Worm (Caenorhabditis elegans): ENCODE data around the gene gmps-1.

gmps-1 gene

ce11 chrII:10902104-10902503 is 33.6 kb upstream of the gmps-1 start, which contains the start of gene gly-1:
Gene gly-1 (minus strand): TSS chrII:10902204.
- TF ChIP-seq T26A5.8 (tag; optimal IDR thresholded peaks at IDR 0.05) = no peak
- no peak for TF ChIP-seq lsy-27 (tag; optimal IDR thresholded peaks at IDR 0.05; ENCODE audit: borderline replicate concordance, insufficient read depth)
- no peak for TF ChIP-seq nhr-179 (tag; optimal IDR thresholded peaks at IDR 0.05)
- TF ChIP-seq dpl-1 (GFP tag; optimal IDR thresholded peaks at IDR 0.05) = no peak
- no peak for TF ChIP-seq C17E4.6 (GFP tag; IDR thresholded peaks at IDR 0.05)
- no peak for TF ChIP-seq attf-3 (GFP tag; conservative IDR thresholded peaks at IDR 0.05)
- TF ChIP-seq sea-2 (GFP tag; IDR thresholded peaks at IDR 0.05) = no peak
- TF ChIP-seq K11D2.4 (GFP tag; IDR thresholded peaks at IDR 0.05) = no peak
- TF ChIP-seq lin-54 (GFP tag; optimal IDR thresholded peaks at IDR 0.05) = no peak
- TF ChIP-seq rpc-1 (optimal IDR thresholded peaks at IDR 0.05) = no peak
- TF ChIP-seq rpc-1 (tag; optimal IDR thresholded peaks at IDR 0.05) = no peak
- TF ChIP-seq gei-17 (GFP tag; optimal IDR thresholded peaks at IDR 0.05) = no peak
- no peak for TF ChIP-seq bed-1 (GFP tag; IDR thresholded peaks at IDR 0.05)
- TF ChIP-seq ccch-3 (GFP tag; optimal IDR thresholded peaks at IDR 0.05) = no peak
- no peak for TF ChIP-seq hlh-12 (tag; optimal IDR thresholded peaks at IDR 0.05)
- TF ChIP-seq somi-1 (GFP tag; optimal IDR thresholded peaks at IDR 0.05) = no peak
- TF ChIP-seq madf-6 (GFP tag; IDR thresholded peaks at IDR 0.05) = no peak
- TF ChIP-seq Y53G8AR.9 (GFP tag; conservative IDR thresholded peaks at IDR 0.05) = no peak

DNA sequence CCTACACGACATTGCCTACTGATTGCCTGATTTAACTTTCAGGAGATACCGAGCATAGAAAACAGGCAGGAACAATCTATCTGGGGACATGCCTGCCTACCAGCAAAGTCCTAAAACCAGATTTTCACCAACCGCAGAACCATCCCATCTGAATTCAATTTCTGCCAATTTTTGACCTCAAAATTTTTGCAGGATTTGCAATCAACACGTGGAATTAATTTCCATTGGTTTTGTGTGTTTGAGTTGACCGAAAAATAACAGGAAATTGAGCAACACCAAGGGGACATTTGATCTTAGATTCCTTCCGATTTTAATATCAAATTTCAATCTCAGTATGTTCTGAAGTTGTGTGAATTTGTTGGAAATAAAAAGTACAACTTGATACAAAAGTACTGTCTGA is 30.5 kb upstream of the gmps-1 start:
- TF ChIP-seq cebp-2 (GFP tag; IDR thresholded peaks at IDR 0.05) = no peak
- no peak for TF ChIP-seq sea-2 (GFP tag; IDR thresholded peaks at IDR 0.05)
- TF ChIP-seq rpc-1 (optimal IDR thresholded peaks at IDR 0.05) = no peak
- no peak for TF ChIP-seq rpc-1 (tag; optimal IDR thresholded peaks at IDR 0.05)
- TF ChIP-seq Y67H2A.10 (GFP tag; conservative IDR thresholded peaks at IDR 0.05) = no peak
- no peak for TF ChIP-seq pbrm-1 (GFP tag; IDR thresholded peaks at IDR 0.05)
- TF ChIP-seq ceh-40 (GFP tag; IDR thresholded peaks at IDR 0.05) = no peak
- no peak for TF ChIP-seq snpc-4 (GFP tag; optimal IDR thresholded peaks at IDR 0.05)
- TF ChIP-seq snpc-4 (tag; optimal IDR thresholded peaks at IDR 0.05) = no peak
- no peak for TF ChIP-seq Y53F4B.3 (GFP tag; IDR thresholded peaks at IDR 0.05)

- TF ChIP-seq F52B5.7 (tag; optimal IDR thresholded peaks at IDR 0.05) (no peak), die-1 (tag; optimal IDR thresholded peaks at IDR 0.05) (no peak), ekl-4 (GFP tag; IDR thresholded peaks at IDR 0.05) (no peak), F39B2.1 (GFP tag; IDR thresholded peaks at IDR 0.05) (no peak), ztf-18 (tag; optimal IDR thresholded peaks at IDR 0.05) (no peak), egl-44 (GFP tag; IDR thresholded peaks at IDR 0.05) (no peak), let-526 (GFP tag; IDR thresholded peaks at IDR 0.05) (no peak), B0336.3 (GFP tag; IDR thresholded peaks at IDR 0.05) (no peak), akir-1 (GFP tag; optimal IDR thresholded peaks at IDR 0.05) (no peak), ceh-79 (tag; optimal IDR thresholded peaks at IDR 0.05) (no peak)
Observed at ce11 chrII:10895959-10896358, 27.4 kb upstream of the gmps-1 start.

- TF ChIP-seq tbx-9 (tag; optimal IDR thresholded peaks at IDR 0.05; ENCODE audit: borderline replicate concordance) (no peak), let-526 (GFP tag; IDR thresholded peaks at IDR 0.05) (no peak), lin-54 (GFP tag; optimal IDR thresholded peaks at IDR 0.05) (no peak), C06A6.2 (GFP tag; conservative IDR thresholded peaks at IDR 0.05) (no peak), snpc-3.4 (tag; optimal IDR thresholded peaks at IDR 0.05) (no peak), Y79H2A.3 (GFP tag; conservative IDR thresholded peaks at IDR 0.05) (no peak), ccch-3 (GFP tag; optimal IDR thresholded peaks at IDR 0.05) (no peak), lsy-27 (tag; optimal IDR thresholded peaks at IDR 0.05; ENCODE audit: borderline replicate concordance, insufficient read depth) (no peak), efl-1 (GFP tag; optimal IDR thresholded peaks at IDR 0.05) (no peak), tbp1 (GFP tag; optimal IDR thresholded peaks at IDR 0.05) (no peak), die-1 (tag; optimal IDR thresholded peaks at IDR 0.05) (no peak), F57C9.4 (tag; optimal IDR thresholded peaks at IDR 0.05) (no peak), aptf-2 (GFP tag; conservative IDR thresholded peaks at IDR 0.05) (no peak)
Observed at ce11 chrII:10894996-10895395, 26.5 kb upstream of the gmps-1 start, which contains the start of gene sra-10. Gene sra-10 (minus strand): TSS chrII:10895096.
